Fruit fly (Drosophila melanogaster) whole organism, embryonic: ENCODE measurements around the gene InR.

Source experiments
- Awh ChIP-seq: fragments of 200-800 bp; sonication (Bioruptor generic); IDR thresholded peaks from 2 replicates; pipeline ENCODE4, ENCODE4 v1.3.6; 2022; ENCODE audit warnings: missing biosample characterization, missing genetic modification characterization
- CG10267 ChIP-seq: fragments of 200-800 bp; sonication (Bioruptor generic); optimal IDR thresholded peaks from 2 replicates; lab custom pipeline; 2018; ENCODE audit warnings: missing biosample characterization, mild to moderate bottlenecking, missing genetic modification characterization, moderate library complexity
- CG10366 ChIP-seq: fragments of 200-800 bp; sonication (Bioruptor generic); IDR thresholded peaks from 2 replicates; pipeline ENCODE4 v1.3.6; 2022; ENCODE audit warnings: missing biosample characterization, missing genetic modification characterization
- CG11085 ChIP-seq: fragments of 200-800 bp; sonication (Bioruptor generic); IDR thresholded peaks from 2 replicates; pipeline ENCODE4 v1.3.6; 2022; ENCODE audit warnings: missing biosample characterization, missing genetic modification characterization
- CG13624 ChIP-seq: fragments of 200-800 bp; sonication (Bioruptor generic); optimal IDR thresholded peaks from 2 replicates; lab custom pipeline; 2016; ENCODE audit warnings: missing biosample characterization, missing genetic modification characterization
- CG14014 ChIP-seq: fragments of 200-800 bp; sonication (Bioruptor generic); IDR thresholded peaks from 2 replicates; pipeline ENCODE4 v1.3.6; 2022; ENCODE audit warnings: missing biosample characterization, missing genetic modification characterization
- CG14667 ChIP-seq: fragments of 200-800 bp; sonication (Bioruptor generic); IDR thresholded peaks from 2 replicates; pipeline ENCODE4 v1.3.6; 2022; ENCODE audit warnings: missing biosample characterization, missing genetic modification characterization
- CG17912 ChIP-seq: fragments of 200-800 bp; sonication (Bioruptor generic); optimal IDR thresholded peaks from 2 replicates; lab custom pipeline; 2018; ENCODE audit warnings: missing biosample characterization, mild to moderate bottlenecking, missing genetic modification characterization
- CG18619 ChIP-seq: fragments of 200-800 bp; sonication (Bioruptor generic); optimal IDR thresholded peaks from 3 replicates; lab custom pipeline; 2017; ENCODE audit warnings: missing biosample characterization, mild to moderate bottlenecking, missing genetic modification characterization
- CG2199 ChIP-seq: fragments of 200-800 bp; sonication (Bioruptor generic); IDR thresholded peaks from 3 replicates; pipeline ENCODE4 v1.3.6; 2022; ENCODE audit warnings: missing biosample characterization, missing genetic modification characterization
- CG30431 ChIP-seq: fragments of 200-800 bp; sonication (Bioruptor generic); optimal IDR thresholded peaks from 2 replicates; lab custom pipeline; 2017; ENCODE audit warnings: missing biosample characterization, missing genetic modification characterization
- CG3163 ChIP-seq: fragments of 200-800 bp; sonication (Bioruptor generic); optimal IDR thresholded peaks from 3 replicates; lab custom pipeline; 2016; ENCODE audit warnings: missing biosample characterization, missing genetic modification characterization
- CG33213 ChIP-seq: fragments of 200-800 bp; sonication (Bioruptor generic); optimal IDR thresholded peaks from 3 replicates; lab custom pipeline; 2016; ENCODE audit warnings: missing biosample characterization, missing genetic modification characterization
- CG34376 ChIP-seq: fragments of 200-800 bp; sonication (Bioruptor generic); optimal IDR thresholded peaks from 2 replicates; lab custom pipeline; 2018; ENCODE audit warnings: missing biosample characterization, mild to moderate bottlenecking, missing genetic modification characterization
- CG3995 ChIP-seq: fragments of 200-800 bp; sonication (Bioruptor generic); optimal IDR thresholded peaks from 3 replicates; lab custom pipeline; 2016; ENCODE audit warnings: missing biosample characterization, missing genetic modification characterization
- CG4404 ChIP-seq: fragments of 200-800 bp; sonication (Bioruptor generic); IDR thresholded peaks from 2 replicates; pipeline ENCODE4 v1.3.6; 2022; ENCODE audit warnings: missing biosample characterization, missing genetic modification characterization
- CG4854 ChIP-seq: fragments of 200-800 bp; sonication (Bioruptor generic); optimal IDR thresholded peaks from 2 replicates; lab custom pipeline; 2016; ENCODE audit warnings: missing biosample characterization, missing genetic modification characterization, inconsistent platforms
- CG7839 ChIP-seq: fragments of 200-800 bp; sonication (Bioruptor generic); optimal IDR thresholded peaks from 3 replicates; lab custom pipeline; 2018; ENCODE audit warnings: missing biosample characterization, mild to moderate bottlenecking, missing genetic modification characterization, moderate library complexity
- CG7928 ChIP-seq: fragments of 200-800 bp; sonication (Bioruptor generic); optimal IDR thresholded peaks from 2 replicates; lab custom pipeline; 2017; ENCODE audit warnings: missing biosample characterization, mild to moderate bottlenecking, missing genetic modification characterization
- CG8765 ChIP-seq: fragments of 200-800 bp; sonication (Bioruptor generic); IDR thresholded peaks from 2 replicates; pipeline ENCODE4 v1.3.6; 2022; ENCODE audit warnings: missing biosample characterization, missing genetic modification characterization
- CG8924 ChIP-seq: fragments of 200-800 bp; optimal IDR thresholded peaks from 3 replicates; lab custom pipeline; 2019; ENCODE audit warnings: missing biosample characterization, mild to moderate bottlenecking, missing genetic modification characterization, moderate library complexity
- CTCF ChIP-seq: fragments of 200-800 bp; sonication (Bioruptor generic); optimal IDR thresholded peaks from 2 replicates; lab custom pipeline; 2017; ENCODE audit warnings: missing biosample characterization, mild to moderate bottlenecking, missing genetic modification characterization, moderate library complexity
- Dek ChIP-seq: fragments of 200-800 bp; sonication (Bioruptor generic); optimal IDR thresholded peaks from 3 replicates; lab custom pipeline; 2019; ENCODE audit warnings: missing biosample characterization, mild to moderate bottlenecking, missing genetic modification characterization, moderate library complexity
- Dfd ChIP-seq, 2 experiments: fragments of >200 bp; optimal IDR thresholded peaks; 2 replicates each; lab custom pipeline; 2017; ENCODE audit warnings: missing biosample characterization in 2 of 2, missing genetic modification characterization in 2 of 2
- Dip3 ChIP-seq: fragments of 200-800 bp; sonication (Bioruptor generic); optimal IDR thresholded peaks from 3 replicates; lab custom pipeline; 2016; ENCODE audit warnings: missing biosample characterization, missing genetic modification characterization
- Dll ChIP-seq: fragments of 200-800 bp; sonication (Bioruptor generic); IDR thresholded peaks from 4 replicates; pipeline ENCODE4 v1.3.6; 2022; ENCODE audit warnings: missing biosample characterization, missing genetic modification characterization; ENCODE audit not compliant: partially characterized antibody
- E2f1 ChIP-seq: fragments of 200-800 bp; sonication (Bioruptor generic); IDR thresholded peaks from 2 replicates; pipeline ENCODE4 v1.3.6; 2022; ENCODE audit warnings: missing biosample characterization, missing genetic modification characterization
- ERR ChIP-seq: fragments of 200-800 bp; sonication (Bioruptor generic); optimal IDR thresholded peaks from 2 replicates; lab custom pipeline; 2016; ENCODE audit warnings: missing biosample characterization, missing genetic modification characterization
- H15 ChIP-seq: fragments of 200-800 bp; sonication (Bioruptor generic); IDR thresholded peaks from 3 replicates; pipeline ENCODE4 v1.3.6; 2022; ENCODE audit warnings: missing biosample characterization, missing genetic modification characterization
- Hmr ChIP-seq: fragments of 200-800 bp; sonication (Bioruptor generic); optimal IDR thresholded peaks from 3 replicates; lab custom pipeline; 2017; ENCODE audit warnings: mild to moderate bottlenecking, missing biosample characterization, missing genetic modification reagents, missing genetic modification characterization
- ab ChIP-seq: fragments of 200-800 bp; sonication (Bioruptor generic); optimal IDR thresholded peaks from 2 replicates; lab custom pipeline; 2016; ENCODE audit warnings: missing biosample characterization, missing genetic modification characterization
- chinmo ChIP-seq: fragments of 200-800 bp; sonication (Bioruptor generic); IDR thresholded peaks from 4 replicates; pipeline ENCODE4 v1.3.6; 2022; ENCODE audit warnings: missing biosample characterization, missing genetic modification characterization; ENCODE audit not compliant: partially characterized antibody
- danr ChIP-seq: fragments of 200-800 bp; sonication (Bioruptor generic); IDR thresholded peaks from 2 replicates; pipeline ENCODE4 v1.3.6; 2022; ENCODE audit warnings: missing biosample characterization, missing genetic modification characterization
- disco-r ChIP-seq: fragments of 200-800 bp; sonication (Bioruptor generic); optimal IDR thresholded peaks from 2 replicates; lab custom pipeline; 2016; ENCODE audit warnings: missing biosample characterization, missing genetic modification characterization
- dm ChIP-seq: fragments of 200-800 bp; sonication (Bioruptor generic); optimal IDR thresholded peaks from 3 replicates; lab custom pipeline; 2016; ENCODE audit warnings: missing biosample characterization, missing genetic modification characterization
- dysf ChIP-seq: fragments of 200-800 bp; sonication (Bioruptor generic); IDR thresholded peaks from 3 replicates; pipeline ENCODE4 v1.3.6; 2022; ENCODE audit warnings: missing biosample characterization, missing genetic modification characterization
- gcm2 ChIP-seq: fragments of 200-800 bp; sonication (Bioruptor generic); optimal IDR thresholded peaks from 2 replicates; lab custom pipeline; 2016; ENCODE audit warnings: missing biosample characterization, missing genetic modification characterization
- grau ChIP-seq: fragments of 200-800 bp; optimal IDR thresholded peaks from 3 replicates; lab custom pipeline; 2019; ENCODE audit warnings: missing biosample characterization, mild to moderate bottlenecking, missing genetic modification characterization, moderate library complexity
- inv ChIP-seq: fragments of 200-800 bp; sonication (Bioruptor generic); IDR thresholded peaks from 2 replicates; pipeline ENCODE4 v1.3.6; 2022; ENCODE audit warnings: missing biosample characterization, missing genetic modification characterization; ENCODE audit not compliant: partially characterized antibody
- jing ChIP-seq: fragments of 200-800 bp; sonication (Bioruptor generic); optimal IDR thresholded peaks from 2 replicates; lab custom pipeline; 2018; ENCODE audit warnings: missing biosample characterization, mild to moderate bottlenecking, missing genetic modification characterization
- kay ChIP-seq: fragments of 200-800 bp; sonication (Bioruptor generic); optimal IDR thresholded peaks from 2 replicates; lab custom pipeline; 2016; ENCODE audit warnings: missing biosample characterization, missing genetic modification characterization
- lmd ChIP-seq: fragments of 200-800 bp; sonication (Bioruptor generic); IDR thresholded peaks from 2 replicates; pipeline ENCODE4 v1.3.6; 2022; ENCODE audit warnings: missing biosample characterization, missing genetic modification characterization
- maf-S ChIP-seq: fragments of 200-800 bp; sonication (Bioruptor generic); optimal IDR thresholded peaks from 2 replicates; lab custom pipeline; 2016; ENCODE audit warnings: missing biosample characterization, missing genetic modification characterization
- pb ChIP-seq: fragments of 200-800 bp; sonication (Bioruptor generic); optimal IDR thresholded peaks from 3 replicates; lab custom pipeline; 2016; ENCODE audit warnings: missing biosample characterization, missing genetic modification characterization
- pzg ChIP-seq: fragments of 200-800 bp; sonication (Bioruptor generic); optimal IDR thresholded peaks from 3 replicates; lab custom pipeline; 2018; ENCODE audit warnings: missing biosample characterization, mild to moderate bottlenecking, missing genetic modification characterization, moderate library complexity
- row ChIP-seq: fragments of 200-800 bp; sonication (Bioruptor generic); IDR thresholded peaks from 3 replicates; pipeline ENCODE4 v1.3.6; 2022; ENCODE audit warnings: missing biosample characterization, missing genetic modification characterization
- sqz ChIP-seq: fragments of 200-800 bp; sonication (Bioruptor generic); optimal IDR thresholded peaks from 3 replicates; lab custom pipeline; 2018; ENCODE audit warnings: missing biosample characterization, mild to moderate bottlenecking, missing genetic modification characterization
- sr ChIP-seq: fragments of 200-800 bp; sonication (Bioruptor generic); IDR thresholded peaks from 3 replicates; pipeline ENCODE4 v1.3.6; 2022; ENCODE audit warnings: missing biosample characterization, missing genetic modification characterization
- tgo ChIP-seq: fragments of 200-800 bp; sonication (Bioruptor generic); IDR thresholded peaks from 3 replicates; pipeline ENCODE4 v1.3.6; 2022; ENCODE audit warnings: missing biosample characterization, missing genetic modification characterization
- tll ChIP-seq, 2 experiments: fragments of 200-800 bp in 1 of 2; fragments of >200 bp in 1 of 2; sonication (Bioruptor generic) in 1 of 2; optimal IDR thresholded peaks; 2 replicates each; lab custom pipeline; 2017 to 2019; ENCODE audit warnings: missing biosample characterization in 2 of 2, missing genetic modification characterization in 2 of 2, mild to moderate bottlenecking in 1 of 2, moderate library complexity in 1 of 2
- toy ChIP-seq: fragments of 200-800 bp; sonication (Bioruptor generic); IDR thresholded peaks from 2 replicates; pipeline ENCODE4 v1.3.6; 2022; ENCODE audit warnings: missing biosample characterization, missing genetic modification characterization

Gene InR

DNA sequence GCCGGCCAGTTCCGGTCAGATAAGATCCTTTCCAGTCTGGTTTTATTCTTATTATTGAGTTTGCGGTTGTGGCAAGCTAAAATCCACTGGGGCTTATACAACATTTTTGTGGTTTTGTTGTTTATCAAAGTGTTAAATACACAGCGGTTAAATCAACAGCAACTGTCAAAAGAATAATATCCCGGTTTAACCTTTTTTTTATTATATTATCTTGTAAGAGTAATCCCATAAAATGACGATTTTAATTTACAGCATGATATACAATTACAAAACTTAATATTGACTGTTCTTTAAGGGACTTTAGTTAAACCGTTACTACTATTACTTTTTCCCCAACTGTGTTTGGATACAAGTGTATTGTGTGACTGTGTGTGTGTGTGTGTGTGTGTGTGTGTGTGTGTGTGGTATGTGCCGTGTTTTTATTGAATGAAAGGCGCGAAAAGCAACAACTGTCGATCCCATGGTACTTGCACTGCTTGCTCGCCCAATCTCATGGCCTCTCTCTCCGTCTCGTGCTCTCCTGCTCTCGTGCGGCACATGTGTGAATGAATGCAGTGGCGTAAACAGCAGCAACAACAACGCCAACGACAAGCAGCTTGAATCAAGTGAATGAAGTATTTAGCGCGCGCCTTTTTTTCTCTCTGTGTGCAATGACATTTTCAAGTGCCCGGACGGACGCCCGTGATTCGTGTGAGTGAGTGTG lies 29.5 kb downstream of the InR start (continued):
- TF ChIP-seq chinmo (GFP tag; lab: Robert Waterston, UW): peak; percentile 84; the same call in 3 of the 4 replicates
- peak; percentile 26 to 83 for TF ChIP-seq Dfd (GFP tag; optimal IDR thresholded peaks at IDR 0.05; lab: Kevin White, UChicago)
- no peak for TF ChIP-seq CG10267
- TF ChIP-seq CG10366 (GFP tag; lab: Robert Waterston, UW): no peak; the same call in 1 of the 2 replicates
- TF ChIP-seq CG14667 (GFP tag; lab: Robert Waterston, UW): no peak
- peak; percentile 1 for TF ChIP-seq CG18619 (GFP tag; lab: Kevin White, UChicago)
- TF ChIP-seq tll (GFP tag; optimal IDR thresholded peaks at IDR 0.05; lab: Kevin White, UChicago): peak in 1 of 2 experiments; percentile 42
- TF ChIP-seq sr (GFP tag; lab: Robert Waterston, UW): no peak; the same call in 2 of the 3 replicates
- peak; percentile 29 for TF ChIP-seq Dek (tag; lab: Kevin White, UChicago)
- TF ChIP-seq CG11085 (GFP tag; lab: Robert Waterston, UW): no peak
- no peak for TF ChIP-seq Hmr (GFP tag; lab: Kevin White, UChicago)
- TF ChIP-seq toy (GFP tag; lab: Robert Waterston, UW): no peak
- no peak for TF ChIP-seq pb
- no peak for TF ChIP-seq CG33213 (GFP tag; lab: Kevin White, UChicago)
- peak; percentile 57; the same call in 2 of the 3 replicates for TF ChIP-seq row
- TF ChIP-seq disco-r (GFP tag; lab: Kevin White, UChicago): no peak
- TF ChIP-seq CG4404 (GFP tag; lab: Robert Waterston, UW): no peak
- TF ChIP-seq E2f1 (GFP tag; lab: Robert Waterston, UW): no peak
- no peak for TF ChIP-seq CG17912 (GFP tag; lab: Kevin White, UChicago)
- TF ChIP-seq CG7928 (GFP tag; lab: Kevin White, UChicago): no peak
- TF ChIP-seq CG30431 (GFP tag; lab: Kevin White, UChicago): no peak
- TF ChIP-seq CG2199 (GFP tag; lab: Robert Waterston, UW): peak; percentile 91
- no peak for TF ChIP-seq sqz
- TF ChIP-seq CTCF (GFP tag; lab: Kevin White, UChicago): no peak
- no peak for TF ChIP-seq CG3995 (GFP tag; lab: Kevin White, UChicago)
- TF ChIP-seq ab (GFP tag; lab: Kevin White, UChicago): no peak
- no peak for TF ChIP-seq danr (GFP tag; lab: Robert Waterston, UW)
- TF ChIP-seq pzg: no peak
- peak; percentile 52; the same call in 1 of the 2 replicates for TF ChIP-seq CG14014 (GFP tag; lab: Robert Waterston, UW)
- no peak for TF ChIP-seq CG13624 (GFP tag; lab: Kevin White, UChicago)
- TF ChIP-seq lmd (GFP tag; lab: Robert Waterston, UW): no peak
- TF ChIP-seq gcm2 (GFP tag; lab: Kevin White, UChicago): no peak
- no peak for TF ChIP-seq H15 (GFP tag; lab: Robert Waterston, UW)
- TF ChIP-seq dm: peak; percentile 23
- peak; percentile 42; the same call in 1 of the 3 replicates for TF ChIP-seq tgo (GFP tag; lab: Robert Waterston, UW)
- no peak for TF ChIP-seq grau (tag; lab: Kevin White, UChicago)
- TF ChIP-seq CG8765 (GFP tag; lab: Robert Waterston, UW): no peak
- TF ChIP-seq Dip3: no peak
- TF ChIP-seq jing: no peak
- TF ChIP-seq CG3163 (GFP tag; lab: Kevin White, UChicago): no peak
- TF ChIP-seq dysf: no peak
- 0 out of 2 replicates have a peak, but pooled peaks have one; percentile 24 for TF ChIP-seq Awh (GFP tag; lab: Robert Waterston, UW)
- no peak for TF ChIP-seq CG34376 (GFP tag; lab: Kevin White, UChicago)
- TF ChIP-seq kay (GFP tag; lab: Kevin White, UChicago): peak; percentile 7
- TF ChIP-seq CG8924 (tag; lab: Kevin White, UChicago): peak; percentile 17
- peak; percentile 17 for TF ChIP-seq CG7839 (tag; lab: Kevin White, UChicago)
- no peak for TF ChIP-seq CG4854
- no peak for TF ChIP-seq inv
- no peak for TF ChIP-seq maf-S (GFP tag; lab: Kevin White, UChicago)
- no peak for TF ChIP-seq ERR (GFP tag; lab: Kevin White, UChicago)
- 0 out of 4 replicates have a peak, but pooled peaks have one; percentile 24 for TF ChIP-seq Dll (GFP tag; lab: Robert Waterston, UW)
